Fruit fly (Drosophila melanogaster) whole organism, embryonic: ENCODE results near the gene smid.
A peak's percentile ranks its signal among the peaks of the same experiment; 100 is the strongest.

Experiments
- BEAF-32 ChIP-seq: fragments of 200-800 bp; sonication (Bioruptor generic); optimal IDR thresholded peaks from 3 replicates; lab custom pipeline; 2017; ENCODE audit warnings: missing biosample characterization, missing genetic modification characterization, mild to moderate bottlenecking, moderate library complexity, missing genetic modification reagents
- CG11456 ChIP-seq: fragments of 200-800 bp; sonication (Bioruptor generic); IDR thresholded peaks from 3 replicates; pipeline ENCODE4 v1.3.6; 2022; ENCODE audit warnings: missing biosample characterization, missing genetic modification characterization
- CG12769 ChIP-seq: fragments of 200-800 bp; sonication (Bioruptor generic); optimal IDR thresholded peaks from 2 replicates; lab custom pipeline; 2019; ENCODE audit warnings: missing biosample characterization, mild to moderate bottlenecking, missing genetic modification characterization, moderate library complexity
- CG13123 ChIP-seq: fragments of 200-800 bp; sonication (Bioruptor generic); optimal IDR thresholded peaks from 2 replicates; lab custom pipeline; 2016; ENCODE audit warnings: missing biosample characterization, missing genetic modification characterization
- CG13296 ChIP-seq: fragments of 200-800 bp; sonication (Bioruptor generic); optimal IDR thresholded peaks from 3 replicates; lab custom pipeline; 2018; ENCODE audit warnings: missing biosample characterization, mild to moderate bottlenecking, missing genetic modification characterization
- CG13624 ChIP-seq: fragments of 200-800 bp; sonication (Bioruptor generic); optimal IDR thresholded peaks from 2 replicates; lab custom pipeline; 2016; ENCODE audit warnings: missing biosample characterization, missing genetic modification characterization
- CG15073 ChIP-seq: fragments of 200-800 bp; sonication (Bioruptor generic); optimal IDR thresholded peaks from 2 replicates; lab custom pipeline; 2016; ENCODE audit warnings: missing biosample characterization, missing genetic modification characterization
- CG1529 ChIP-seq: fragments of 200-800 bp; sonication (Bioruptor generic); optimal IDR thresholded peaks from 3 replicates; lab custom pipeline; 2018; ENCODE audit warnings: missing biosample characterization, missing genetic modification characterization
- CG16813 ChIP-seq: fragments of 200-800 bp; sonication (Bioruptor generic); IDR thresholded peaks from 3 replicates; pipeline ENCODE4 v1.3.6; 2022; ENCODE audit warnings: missing biosample characterization, missing genetic modification characterization; ENCODE audit not compliant: partially characterized antibody
- CG18011 ChIP-seq: fragments of 200-800 bp; sonication (Bioruptor generic); optimal IDR thresholded peaks from 2 replicates; lab custom pipeline; 2017; ENCODE audit warnings: missing biosample characterization, missing genetic modification characterization, mild to moderate bottlenecking, moderate library complexity, missing genotype
- CG3065 ChIP-seq: fragments of 200-800 bp; sonication (Bioruptor generic); optimal IDR thresholded peaks from 2 replicates; lab custom pipeline; 2016; ENCODE audit warnings: missing biosample characterization, missing genetic modification characterization
- CG31365 ChIP-seq: fragments of 200-800 bp; sonication (Bioruptor generic); optimal IDR thresholded peaks from 2 replicates; lab custom pipeline; 2018; ENCODE audit warnings: missing biosample characterization, mild to moderate bottlenecking, missing genetic modification characterization
- CG4707 ChIP-seq: fragments of 200-800 bp; sonication (Bioruptor generic); optimal IDR thresholded peaks from 2 replicates; lab custom pipeline; 2018; ENCODE audit warnings: missing biosample characterization, mild to moderate bottlenecking, missing genetic modification characterization, moderate library complexity
- CG5245 ChIP-seq: fragments of 200-800 bp; sonication (Bioruptor generic); optimal IDR thresholded peaks from 3 replicates; lab custom pipeline; 2016; ENCODE audit warnings: missing biosample characterization, missing genetic modification characterization
- CG6689 ChIP-seq: fragments of 200-800 bp; sonication (Bioruptor generic); IDR thresholded peaks from 2 replicates; pipeline ENCODE4 v1.3.6; 2022; ENCODE audit warnings: missing biosample characterization, missing genetic modification characterization
- CG6791 ChIP-seq: fragments of 200-800 bp; sonication (Bioruptor generic); IDR thresholded peaks from 3 replicates; pipeline ENCODE4 v1.3.6; 2022; ENCODE audit warnings: missing biosample characterization, missing genetic modification characterization; ENCODE audit not compliant: partially characterized antibody
- CG7271 ChIP-seq: fragments of 200-800 bp; sonication (Bioruptor generic); optimal IDR thresholded peaks from 2 replicates; lab custom pipeline; 2018; ENCODE audit warnings: missing biosample characterization, mild to moderate bottlenecking, missing genetic modification characterization, moderate library complexity
- CG7745 ChIP-seq: fragments of 200-800 bp; sonication (Bioruptor generic); optimal IDR thresholded peaks from 2 replicates; lab custom pipeline; 2018; ENCODE audit warnings: missing biosample characterization, mild to moderate bottlenecking, missing genetic modification characterization, moderate library complexity
- CG8089 ChIP-seq: fragments of 200-800 bp; sonication (Bioruptor generic); optimal IDR thresholded peaks from 3 replicates; lab custom pipeline; 2016; ENCODE audit warnings: missing biosample characterization, missing genetic modification characterization
- CG8388 ChIP-seq: fragments of 200-800 bp; sonication (Bioruptor generic); optimal IDR thresholded peaks from 2 replicates; lab custom pipeline; 2019; ENCODE audit warnings: missing biosample characterization, mild to moderate bottlenecking, missing genetic modification characterization, moderate library complexity
- CG8478 ChIP-seq: fragments of >200 bp; optimal IDR thresholded peaks from 2 replicates; lab custom pipeline; 2018
- Deaf1 ChIP-seq: fragments of 200-800 bp; optimal IDR thresholded peaks from 3 replicates; lab custom pipeline; 2019; ENCODE audit warnings: missing biosample characterization, mild to moderate bottlenecking, missing genetic modification characterization, moderate library complexity
- Dref ChIP-seq: fragments of 200-800 bp; sonication (Bioruptor generic); IDR thresholded peaks from 2 replicates; pipeline ENCODE4 v1.3.6; 2022; ENCODE audit warnings: missing biosample characterization, missing genetic modification characterization
- Drgx ChIP-seq: fragments of 200-800 bp; sonication (Bioruptor generic); IDR thresholded peaks from 2 replicates; pipeline ENCODE4 v1.3.6; 2022; ENCODE audit warnings: missing biosample characterization, missing genetic modification characterization
- H15 ChIP-seq: fragments of 200-800 bp; sonication (Bioruptor generic); IDR thresholded peaks from 3 replicates; pipeline ENCODE4 v1.3.6; 2022; ENCODE audit warnings: missing biosample characterization, missing genetic modification characterization
- Hr3 ChIP-seq: fragments of 200-800 bp; sonication (Bioruptor generic); optimal IDR thresholded peaks from 3 replicates; lab custom pipeline; 2016; ENCODE audit warnings: missing biosample characterization, missing genetic modification characterization
- Mes4 ChIP-seq: fragments of 200-800 bp; sonication (Bioruptor generic); optimal IDR thresholded peaks from 2 replicates; lab custom pipeline; 2016; ENCODE audit warnings: missing biosample characterization, missing genetic modification characterization
- Mrtf ChIP-seq: fragments of 200-800 bp; sonication (Bioruptor generic); IDR thresholded peaks from 3 replicates; pipeline ENCODE4 v1.3.6; 2022; ENCODE audit warnings: missing biosample characterization, missing genetic modification characterization
- NFAT ChIP-seq: fragments of 200-800 bp; sonication (Bioruptor generic); IDR thresholded peaks from 2 replicates; pipeline ENCODE4 v1.3.6; 2022; ENCODE audit warnings: missing biosample characterization, missing genetic modification characterization
- Nf-YB ChIP-seq: fragments of 200-800 bp; sonication (Bioruptor generic); optimal IDR thresholded peaks from 3 replicates; lab custom pipeline; 2019; ENCODE audit warnings: missing biosample characterization, mild to moderate bottlenecking, missing genetic modification characterization, moderate library complexity
- Optix ChIP-seq: fragments of 200-800 bp; sonication (Bioruptor generic); IDR thresholded peaks from 3 replicates; pipeline ENCODE4 v1.3.6; 2022; ENCODE audit warnings: missing biosample characterization, missing genetic modification characterization
- Ravus ChIP-seq: fragments of 200-800 bp; sonication (Bioruptor generic); IDR thresholded peaks from 2 replicates; pipeline ENCODE4 v1.3.6; 2022; ENCODE audit warnings: missing biosample characterization, missing genetic modification characterization
- Rfx ChIP-seq: fragments of 200-800 bp; sonication (Bioruptor generic); IDR thresholded peaks from 2 replicates; pipeline ENCODE4 v1.3.6; 2022; ENCODE audit warnings: missing biosample characterization, missing genetic modification characterization
- Xrp1 ChIP-seq: fragments of 200-800 bp; sonication (Bioruptor generic); IDR thresholded peaks from 2 replicates; pipeline ENCODE4 v1.3.6; 2022; ENCODE audit warnings: missing biosample characterization, missing genetic modification characterization
- cato ChIP-seq: fragments of 200-800 bp; sonication (Bioruptor generic); optimal IDR thresholded peaks from 2 replicates; lab custom pipeline; 2016; ENCODE audit warnings: missing biosample characterization, missing genetic modification characterization, borderline replicate concordance
- caup ChIP-seq: fragments of 200-800 bp; sonication (Bioruptor generic); optimal IDR thresholded peaks from 3 replicates; lab custom pipeline; 2017; ENCODE audit warnings: missing biosample characterization, mild to moderate bottlenecking, missing genetic modification characterization, moderate library complexity; ENCODE audit not compliant: severe bottlenecking
- chn ChIP-seq: fragments of 200-800 bp; sonication (Bioruptor generic); optimal IDR thresholded peaks from 2 replicates; lab custom pipeline; 2016; ENCODE audit warnings: missing biosample characterization, missing genetic modification characterization
- grau ChIP-seq: fragments of 200-800 bp; optimal IDR thresholded peaks from 3 replicates; lab custom pipeline; 2019; ENCODE audit warnings: missing biosample characterization, mild to moderate bottlenecking, missing genetic modification characterization, moderate library complexity
- grn ChIP-seq: fragments of 200-800 bp; sonication (Bioruptor generic); optimal IDR thresholded peaks from 3 replicates; lab custom pipeline; 2017; ENCODE audit warnings: missing biosample characterization, missing genetic modification characterization
- her ChIP-seq: fragments of 200-800 bp; sonication (Bioruptor generic); optimal IDR thresholded peaks from 2 replicates; lab custom pipeline; 2016; ENCODE audit warnings: missing biosample characterization, missing genetic modification characterization
- kay ChIP-seq: fragments of 200-800 bp; sonication (Bioruptor generic); optimal IDR thresholded peaks from 2 replicates; lab custom pipeline; 2016; ENCODE audit warnings: missing biosample characterization, missing genetic modification characterization
- maf-S ChIP-seq: fragments of 200-800 bp; sonication (Bioruptor generic); optimal IDR thresholded peaks from 2 replicates; lab custom pipeline; 2016; ENCODE audit warnings: missing biosample characterization, missing genetic modification characterization
- nmo ChIP-seq: fragments of 200-800 bp; sonication (Bioruptor generic); optimal IDR thresholded peaks from 2 replicates; lab custom pipeline; 2018; ENCODE audit warnings: missing biosample characterization, mild to moderate bottlenecking, missing genetic modification characterization, moderate library complexity
- pita ChIP-seq: fragments of 200-800 bp; sonication (Bioruptor generic); optimal IDR thresholded peaks from 2 replicates; lab custom pipeline; 2017; ENCODE audit warnings: missing biosample characterization, mild to moderate bottlenecking, missing genetic modification characterization
- psq ChIP-seq: fragments of 200-800 bp; sonication (Bioruptor generic); optimal IDR thresholded peaks from 2 replicates; lab custom pipeline; 2017; ENCODE audit warnings: missing biosample characterization, missing genetic modification characterization
- rib ChIP-seq: fragments of 200-800 bp; sonication (Bioruptor generic); IDR thresholded peaks from 2 replicates; pipeline ENCODE4 v1.3.6; 2022; ENCODE audit warnings: missing biosample characterization, missing genetic modification characterization
- scrt ChIP-seq: fragments of 200-800 bp; sonication (Bioruptor generic); optimal IDR thresholded peaks from 2 replicates; lab custom pipeline; 2018; ENCODE audit warnings: missing biosample characterization, mild to moderate bottlenecking, missing genetic modification characterization, moderate library complexity
- slp2 ChIP-seq: fragments of 200-800 bp; sonication (Bioruptor generic); optimal IDR thresholded peaks from 2 replicates; lab custom pipeline; 2016; ENCODE audit warnings: missing biosample characterization, missing genetic modification characterization
- sug ChIP-seq: fragments of 200-800 bp; optimal IDR thresholded peaks from 2 replicates; lab custom pipeline; 2019; ENCODE audit warnings: missing biosample characterization, mild to moderate bottlenecking, missing genetic modification characterization, moderate library complexity
- tgo ChIP-seq: fragments of 200-800 bp; sonication (Bioruptor generic); IDR thresholded peaks from 3 replicates; pipeline ENCODE4 v1.3.6; 2022; ENCODE audit warnings: missing biosample characterization, missing genetic modification characterization
- toy ChIP-seq: fragments of 200-800 bp; sonication (Bioruptor generic); IDR thresholded peaks from 2 replicates; pipeline ENCODE4 v1.3.6; 2022; ENCODE audit warnings: missing biosample characterization, missing genetic modification characterization
- vfl ChIP-seq: fragments of 200-800 bp; sonication (Bioruptor generic); optimal IDR thresholded peaks from 2 replicates; lab custom pipeline; 2016; ENCODE audit warnings: missing biosample characterization, missing genetic modification characterization

smid gene

dm6 chr3L:7344965-7345427 lies 36.4 kb upstream of the smid start, which contains the start of gene Cln7 (continued):
- TF ChIP-seq slp2 (no peak), scrt (peak; percentile 35), tgo (GFP tag; lab: Robert Waterston, UW) (no peak), CG6791 (GFP tag; lab: Robert Waterston, UW) (peak; percentile 69; the same call in 2 of the 3 replicates), rib (GFP tag; lab: Robert Waterston, UW) (peak; percentile 43; the same call in 1 of the 2 replicates), CG8089 (GFP tag; lab: Kevin White, UChicago) (no peak), CG5245 (no peak), CG1529 (GFP tag; lab: Kevin White, UChicago) (no peak), CG31365 (tag; lab: Kevin White, UChicago) (peak; percentile 1), CG7271 (no peak), caup (GFP tag; lab: Kevin White, UChicago) (peak; percentile 48), toy (GFP tag; lab: Robert Waterston, UW) (no peak), CG8478 (lab: Kevin White, UChicago) (no peak), cato (no peak), NFAT (GFP tag; lab: Robert Waterston, UW) (peak; percentile 50; the same call in 1 of the 2 replicates), CG11456 (GFP tag; lab: Robert Waterston, UW) (no peak), CG16813 (GFP tag; lab: Robert Waterston, UW) (no peak), BEAF-32 (GFP tag; lab: Kevin White, UChicago) (no peak), kay (GFP tag; lab: Kevin White, UChicago) (peak; percentile 8), chn (GFP tag; lab: Kevin White, UChicago) (peak; percentile 34), her (no peak), CG4707 (peak; percentile 59), CG13123 (GFP tag; lab: Kevin White, UChicago) (no peak), maf-S (GFP tag; lab: Kevin White, UChicago) (no peak), Hr3 (GFP tag; lab: Kevin White, UChicago) (no peak), grau (peak; percentile 36), CG13624 (peak; percentile 9), Xrp1 (no peak; the same call in 1 of the 2 replicates), sug (tag; lab: Kevin White, UChicago) (peak; percentile 52), psq (no peak), CG15073 (GFP tag; lab: Kevin White, UChicago) (no peak), Optix (GFP tag; lab: Robert Waterston, UW) (peak; percentile 38; the same call in 1 of the 3 replicates), CG3065 (GFP tag; lab: Kevin White, UChicago) (no peak), nmo (GFP tag; lab: Kevin White, UChicago) (no peak), Mes4 (GFP tag; lab: Kevin White, UChicago) (no peak), Ravus (GFP tag; lab: Robert Waterston, UW) (no peak), H15 (GFP tag; lab: Robert Waterston, UW) (no peak), Nf-YB (GFP tag; lab: Kevin White, UChicago) (peak; percentile 70), CG6689 (no peak), CG13296 (GFP tag; lab: Kevin White, UChicago) (peak; percentile 66), grn (peak; percentile 80), CG7745 (tag; lab: Kevin White, UChicago) (no peak), Rfx (peak; percentile 55), CG8388 (GFP tag; lab: Kevin White, UChicago) (peak; percentile 2), Mrtf (GFP tag; lab: Robert Waterston, UW) (no peak), pita (GFP tag; lab: Kevin White, UChicago) (no peak), vfl (no peak), Deaf1 (tag; lab: Kevin White, UChicago) (peak; percentile 86), CG18011 (GFP tag; lab: Kevin White, UChicago) (no peak), Dref (peak; percentile 19; the same call in 1 of the 2 replicates), Drgx (GFP tag; lab: Robert Waterston, UW) (peak; percentile 42; the same call in 1 of the 2 replicates), CG12769 (tag; lab: Kevin White, UChicago) (no peak)
